Worm (Caenorhabditis elegans): ENCODE results near the gene F09E5.7.
A peak's percentile ranks its signal among the peaks of the same experiment; 100 is the strongest.

Gene F09E5.7

DNA sequence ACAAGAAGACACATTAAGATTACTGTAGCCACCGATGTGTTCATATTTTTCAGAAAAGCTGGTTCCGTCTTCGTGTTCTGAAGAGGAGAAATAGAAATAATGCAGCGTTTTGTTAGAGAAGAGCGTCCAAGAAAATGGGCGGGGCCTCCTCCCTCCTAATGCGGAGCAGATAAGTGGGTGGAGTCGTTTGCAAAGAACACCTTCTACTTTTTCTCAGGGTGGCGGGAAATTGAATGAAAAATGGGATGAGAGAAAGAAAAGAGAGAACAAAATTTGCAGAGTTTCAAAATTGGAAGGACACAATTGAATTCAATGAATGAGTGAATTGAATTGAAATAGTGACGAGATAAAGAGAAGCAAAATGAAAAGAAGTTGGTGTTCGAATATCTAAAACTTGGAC is 13.7 kb downstream of the F09E5.7 start, which contains the start of gene F09E5.16:
Gene F09E5.16 (minus strand): TSS at position 101 of the 400 bp plus-strand sequence.
- TF ChIP-seq ces-1 (GFP tag; optimal IDR thresholded peaks at IDR 0.05) (peak; percentile 21), pha-4 (tag; optimal IDR thresholded peaks at IDR 0.05) (no peak)

DNA sequence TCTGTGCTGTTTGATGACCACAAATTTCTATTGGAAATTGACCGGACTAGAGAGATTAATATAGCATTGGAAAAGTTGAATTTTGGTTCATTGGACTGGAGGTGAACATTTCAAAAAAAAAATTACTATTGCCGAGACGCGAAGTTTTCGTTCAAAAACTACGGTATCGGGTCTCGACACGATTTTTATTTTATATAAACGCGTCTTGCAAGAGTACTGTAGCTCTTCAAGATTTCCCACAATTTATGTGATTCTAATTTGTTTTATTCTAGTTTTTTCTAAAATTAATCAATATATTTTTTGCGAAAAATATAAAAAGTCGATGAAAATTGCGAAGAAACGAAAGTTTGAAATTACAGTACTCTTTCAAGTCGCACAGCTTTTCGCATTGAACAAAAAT is 18.7 kb downstream of the F09E5.7 start, which contains the start of gene F09E5.12:
Gene F09E5.12 (minus strand): TSS at position 101 of the 400 bp plus-strand sequence.
- TF ChIP-seq nhr-2 (tag; optimal IDR thresholded peaks at IDR 0.05), result no peak
- TF ChIP-seq zip-8 (tag; optimal IDR thresholded peaks at IDR 0.05), result no peak
- TF ChIP-seq bed-3 (GFP tag; optimal IDR thresholded peaks at IDR 0.05), result no peak
- no peak for TF ChIP-seq ces-1 (GFP tag; optimal IDR thresholded peaks at IDR 0.05)
- TF ChIP-seq flh-1 (GFP tag; optimal IDR thresholded peaks at IDR 0.05), result no peak
- no peak for TF ChIP-seq drap-1 (GFP tag; optimal IDR thresholded peaks at IDR 0.05)
- TF ChIP-seq unc-62 (GFP tag; optimal IDR thresholded peaks at IDR 0.05), result no peak
- no peak for TF ChIP-seq snpc-4 (tag; optimal IDR thresholded peaks at IDR 0.05)
- TF ChIP-seq lin-32 (GFP tag; optimal IDR thresholded peaks at IDR 0.05), result no peak
- no peak for TF ChIP-seq pha-4 (tag; optimal IDR thresholded peaks at IDR 0.05)

DNA sequence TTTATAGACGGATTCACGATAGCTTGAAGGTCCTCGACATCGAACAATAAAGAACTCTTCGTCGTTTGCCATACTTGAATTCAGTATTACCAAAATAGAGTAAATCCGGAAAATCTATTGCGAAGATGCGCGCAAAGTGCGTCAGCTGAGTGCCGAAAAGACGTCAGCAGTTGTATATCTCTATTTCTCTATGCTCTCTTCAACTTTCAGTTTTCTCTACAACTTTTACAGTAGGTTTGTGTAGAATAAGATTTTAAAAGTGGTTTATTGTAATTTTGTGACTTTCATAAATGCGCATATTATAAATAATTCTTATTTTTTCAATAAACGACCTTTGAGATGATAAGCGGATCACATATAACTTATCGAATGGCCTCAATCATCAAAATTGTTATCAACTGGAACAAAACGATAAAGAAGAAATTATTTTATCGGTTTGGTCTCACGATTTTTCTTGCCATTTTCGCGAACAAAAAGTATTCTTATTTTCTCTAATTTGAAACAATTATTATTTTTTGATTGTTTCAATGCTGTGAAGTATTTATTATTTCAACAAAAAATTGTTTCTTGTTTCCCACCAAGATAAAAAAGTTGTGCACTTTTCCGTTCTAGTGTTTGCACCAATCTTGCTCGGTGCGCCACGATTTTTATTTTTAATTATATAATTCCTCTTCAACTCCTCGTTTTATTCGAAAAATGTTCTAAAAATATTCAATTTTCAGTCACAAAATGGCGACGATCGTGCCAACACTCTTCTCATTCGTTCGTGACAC is 21.6 kb downstream of the F09E5.7 start, which contains the start of the genes agt-2 and F09E5.3:
Gene agt-2 (minus strand): TSS at position 553 of the 773 bp plus-strand sequence.
Gene F09E5.3 (plus strand): TSS at position 723 of the 773 bp plus-strand sequence.
- TF ChIP-seq flh-1 (GFP tag; optimal IDR thresholded peaks at IDR 0.05) (no peak), sptf-1 (tag; optimal IDR thresholded peaks at IDR 0.05) (peak; percentile 71), ces-1 (GFP tag; optimal IDR thresholded peaks at IDR 0.05) (peak; percentile 74), lin-13 (tag; optimal IDR thresholded peaks at IDR 0.05) (peak; percentile 90), ceh-39 (tag; optimal IDR thresholded peaks at IDR 0.05) (peak; percentile 68), ceh-83 (GFP tag; optimal IDR thresholded peaks at IDR 0.05) (peak; percentile 47), nhr-2 (tag; optimal IDR thresholded peaks at IDR 0.05) (peak; percentile 13), mab-5 (tag; optimal IDR thresholded peaks at IDR 0.05) (no peak), unc-39 (tag; optimal IDR thresholded peaks at IDR 0.05) (no peak), sem-2 (GFP tag; optimal IDR thresholded peaks at IDR 0.05) (no peak), nhr-12 (tag; optimal IDR thresholded peaks at IDR 0.05) (no peak), pha-4 (tag; optimal IDR thresholded peaks at IDR 0.05) (peak; percentile 95), mls-2 (tag; optimal IDR thresholded peaks at IDR 0.05) (peak; percentile 17), hlh-1 (tag; optimal IDR thresholded peaks at IDR 0.05) (peak; percentile 37), M03D4.4 (tag; optimal IDR thresholded peaks at IDR 0.05) (peak; percentile 9), cnd-1 (tag; optimal IDR thresholded peaks at IDR 0.05) (peak; percentile 36), mep-1 (tag; optimal IDR thresholded peaks at IDR 0.05) (peak; percentile 90), snpc-4 (tag; optimal IDR thresholded peaks at IDR 0.05) (no peak), zip-8 (tag; optimal IDR thresholded peaks at IDR 0.05) (no peak), tbx-8 (GFP tag; optimal IDR thresholded peaks at IDR 0.05) (no peak), nhr-28 (tag; optimal IDR thresholded peaks at IDR 0.05) (no peak), unc-62 (GFP tag; optimal IDR thresholded peaks at IDR 0.05) (peak; percentile 26), ceh-43 (GFP tag; optimal IDR thresholded peaks at IDR 0.05) (no peak), ztf-11 (tag; optimal IDR thresholded peaks at IDR 0.05) (peak; percentile 53), blmp-1 (tag; optimal IDR thresholded peaks at IDR 0.05) (peak; percentile 3), nhr-237 (tag; optimal IDR thresholded peaks at IDR 0.05) (peak; percentile 77), lsy-2 (tag; optimal IDR thresholded peaks at IDR 0.05) (peak; percentile 89), drap-1 (GFP tag; optimal IDR thresholded peaks at IDR 0.05) (peak; percentile 53)

DNA sequence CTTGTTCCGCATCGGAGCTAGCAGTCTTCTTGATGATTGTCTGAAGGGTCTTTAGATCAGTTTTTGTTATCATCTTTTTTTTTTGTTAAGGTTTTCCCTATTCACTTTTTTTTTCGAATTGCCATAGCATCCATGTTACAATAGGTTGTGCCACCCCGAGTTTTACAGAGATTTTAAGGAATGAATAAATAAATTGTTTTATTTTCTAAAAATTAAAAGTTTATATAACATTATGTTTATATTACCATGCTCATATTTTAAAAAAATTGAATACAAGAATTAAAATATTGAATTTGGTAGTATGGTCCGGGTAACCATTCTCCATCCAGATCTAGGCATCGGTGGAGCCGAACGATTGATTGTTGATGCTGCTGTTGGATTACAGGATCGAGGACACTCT is 23.1 kb downstream of the F09E5.7 start, which contains the start of gene algn-2:
Gene algn-2 (plus strand): TSS at position 301 of the 400 bp plus-strand sequence.
- TF ChIP-seq cnd-1 (tag; optimal IDR thresholded peaks at IDR 0.05) (no peak), elt-1 (tag; optimal IDR thresholded peaks at IDR 0.05; ENCODE audit: borderline replicate concordance, insufficient read depth) (no peak), unc-62 (GFP tag; optimal IDR thresholded peaks at IDR 0.05) (no peak), tbx-8 (GFP tag; optimal IDR thresholded peaks at IDR 0.05) (no peak), ceh-43 (GFP tag; optimal IDR thresholded peaks at IDR 0.05) (no peak), nhr-237 (tag; optimal IDR thresholded peaks at IDR 0.05) (no peak), ceh-39 (tag; optimal IDR thresholded peaks at IDR 0.05) (no peak), drap-1 (GFP tag; optimal IDR thresholded peaks at IDR 0.05) (no peak), ztf-11 (tag; optimal IDR thresholded peaks at IDR 0.05) (no peak), bed-3 (GFP tag; optimal IDR thresholded peaks at IDR 0.05) (no peak), mls-2 (tag; optimal IDR thresholded peaks at IDR 0.05) (no peak), mep-1 (tag; optimal IDR thresholded peaks at IDR 0.05) (no peak), ces-1 (GFP tag; optimal IDR thresholded peaks at IDR 0.05) (no peak), hlh-1 (tag; optimal IDR thresholded peaks at IDR 0.05) (no peak), zip-8 (tag; optimal IDR thresholded peaks at IDR 0.05) (no peak), lin-13 (tag; optimal IDR thresholded peaks at IDR 0.05) (no peak), snpc-4 (tag; optimal IDR thresholded peaks at IDR 0.05) (no peak), sptf-1 (tag; optimal IDR thresholded peaks at IDR 0.05) (no peak), nhr-76 (tag; optimal IDR thresholded peaks at IDR 0.05) (no peak), sem-2 (GFP tag; optimal IDR thresholded peaks at IDR 0.05) (no peak)
